Fruit fly (Drosophila melanogaster): ENCODE data around the gene eEF1alpha2.

- no peak for TF ChIP-seq ovo (GFP tag; optimal IDR thresholded peaks at IDR 0.05)
- no peak for TF ChIP-seq Clk (GFP tag; optimal IDR thresholded peaks at IDR 0.05)
- no peak for TF ChIP-seq CG5204 (GFP tag; optimal IDR thresholded peaks at IDR 0.05)
- peak; percentile 7 for TF ChIP-seq CG1620 (GFP tag; optimal IDR thresholded peaks at IDR 0.05)
- no peak for TF ChIP-seq CG7101 (tag; optimal IDR thresholded peaks at IDR 0.05)
- TF ChIP-seq pad (GFP tag; optimal IDR thresholded peaks at IDR 0.05): peak; percentile 7
- no peak for TF ChIP-seq Crg-1 (GFP tag; optimal IDR thresholded peaks at IDR 0.05)
- TF ChIP-seq CG14711 (tag; optimal IDR thresholded peaks at IDR 0.05): no peak
- peak; percentile 31 for TF ChIP-seq CG11617 (GFP tag; optimal IDR thresholded peaks at IDR 0.05)
- peak; percentile 96 for TF ChIP-seq kay (GFP tag; ENCODE audit: borderline replicate concordance)
- TF ChIP-seq tj (GFP tag; optimal IDR thresholded peaks at IDR 0.05): no peak
- TF ChIP-seq CG12768 (GFP tag; optimal IDR thresholded peaks at IDR 0.05): no peak
- TF ChIP-seq Mnt (GFP tag; optimal IDR thresholded peaks at IDR 0.05): no peak
- TF ChIP-seq toe (GFP tag; optimal IDR thresholded peaks at IDR 0.05): peak; percentile 61
Observed at dm6 chr3R:31771790-31772576, 33.7 kb downstream of the eEF1alpha2 start, which contains the start of the genes betaGlu and sip3.
